Fruit fly (Drosophila melanogaster): ENCODE results near the gene emei.

The emei gene

dm6 chr3L:11084557-11085231 lies 24.8 kb upstream of the emei start (continued):
- peak; percentile 97 for TF ChIP-seq Ada2b (GFP tag; IDR thresholded peaks at IDR 0.05)
- TF ChIP-seq tll (GFP tag; optimal IDR thresholded peaks at IDR 0.05): peak in 1 of 2 experiments; percentile 89
- peak; percentile 72 for TF ChIP-seq Sry-δ (GFP tag; optimal IDR thresholded peaks at IDR 0.05)
- TF ChIP-seq Mes4 (GFP tag; optimal IDR thresholded peaks at IDR 0.05): peak; percentile 98
- TF ChIP-seq B-H1 (GFP tag; IDR thresholded peaks at IDR 0.05): peak; percentile 95
- TF ChIP-seq nau (GFP tag; optimal IDR thresholded peaks at IDR 0.05): no peak
- TF ChIP-seq CG11247 (GFP tag; IDR thresholded peaks at IDR 0.05): peak; percentile 89
- peak; percentile 97 for TF ChIP-seq CHES-1-like (GFP tag; optimal IDR thresholded peaks at IDR 0.05)
- TF ChIP-seq Side (GFP tag; optimal IDR thresholded peaks at IDR 0.05): peak; percentile 97
- peak; percentile 95 for TF ChIP-seq CG5953 (GFP tag; IDR thresholded peaks at IDR 0.05)
- TF ChIP-seq da (GFP tag; optimal IDR thresholded peaks at IDR 0.05): peak; percentile 93
- TF ChIP-seq slou (GFP tag; optimal IDR thresholded peaks at IDR 0.05): peak; percentile 87
- TF ChIP-seq cg (GFP tag; optimal IDR thresholded peaks at IDR 0.05): peak; percentile 23
- peak; percentile 97 for TF ChIP-seq chn (GFP tag; optimal IDR thresholded peaks at IDR 0.05)
- peak; percentile 85 for TF ChIP-seq CG3163 (GFP tag; optimal IDR thresholded peaks at IDR 0.05)
- TF ChIP-seq Nf-YC (tag; optimal IDR thresholded peaks at IDR 0.05): no peak
- TF ChIP-seq CG6175 (GFP tag; IDR thresholded peaks at IDR 0.05): peak; percentile 75; the same call in 2 of the 3 replicates
- peak; percentile 88 for TF ChIP-seq CG15011 (GFP tag; optimal IDR thresholded peaks at IDR 0.05)
- TF ChIP-seq Dek (tag; optimal IDR thresholded peaks at IDR 0.05): peak; percentile 90
- peak; percentile 84 for TF ChIP-seq wdn (GFP tag; IDR thresholded peaks at IDR 0.05)
- TF ChIP-seq usp (GFP tag; optimal IDR thresholded peaks at IDR 0.05): no peak
- peak; percentile 97 for TF ChIP-seq CG4820 (GFP tag; optimal IDR thresholded peaks at IDR 0.05)
- TF ChIP-seq Max (GFP tag; optimal IDR thresholded peaks at IDR 0.05): peak; percentile 96
- TF ChIP-seq gfzf (GFP tag; optimal IDR thresholded peaks at IDR 0.05): peak; percentile 19
- peak; percentile 81 for TF ChIP-seq BtbVII (GFP tag; optimal IDR thresholded peaks at IDR 0.05)
- peak; percentile 93 for TF ChIP-seq jing (GFP tag; optimal IDR thresholded peaks at IDR 0.05)
- no peak for TF ChIP-seq CG34224 (GFP tag; IDR thresholded peaks at IDR 0.05; ENCODE audit: partially characterized antibody)
- TF ChIP-seq trem (tag; optimal IDR thresholded peaks at IDR 0.05): peak; percentile 94
- TF ChIP-seq Lhr (GFP tag; optimal IDR thresholded peaks at IDR 0.05): peak; percentile 93
- TF ChIP-seq CG12236 (GFP tag; optimal IDR thresholded peaks at IDR 0.05): peak; percentile 98
- TF ChIP-seq Dip2 (GFP tag; IDR thresholded peaks at IDR 0.05): peak; percentile 36; the same call in 1 of the 2 replicates
- TF ChIP-seq bigmax (GFP tag; optimal IDR thresholded peaks at IDR 0.05): peak; percentile 28
- TF ChIP-seq Drgx (GFP tag; IDR thresholded peaks at IDR 0.05): peak; percentile 99
- TF ChIP-seq org-1 (GFP tag; optimal IDR thresholded peaks at IDR 0.05): peak; percentile 93
- no peak for TF ChIP-seq Dref (GFP tag; IDR thresholded peaks at IDR 0.05)
- TF ChIP-seq Oaz (GFP tag; IDR thresholded peaks at IDR 0.05): peak; percentile 87
- TF ChIP-seq gsb (GFP tag; IDR thresholded peaks at IDR 0.05): peak; percentile 82
- no peak for TF ChIP-seq pan (optimal IDR thresholded peaks at IDR 0.05)
- peak in 1 of 2 experiments; percentile 98 for TF ChIP-seq pan (GFP tag; optimal IDR thresholded peaks at IDR 0.05 in 1 of 2, IDR thresholded peaks at IDR 0.05 in 1 of 2)
- peak; percentile 85 for TF ChIP-seq CG14965 (GFP tag; optimal IDR thresholded peaks at IDR 0.05; ENCODE audit: borderline replicate concordance)
- TF ChIP-seq ATbp (GFP tag; optimal IDR thresholded peaks at IDR 0.05): peak; percentile 95
- peak; percentile 97 for TF ChIP-seq gcm (GFP tag; optimal IDR thresholded peaks at IDR 0.05)
- TF ChIP-seq CG17361 (GFP tag; IDR thresholded peaks at IDR 0.05): peak; percentile 97
- peak; percentile 97 for TF ChIP-seq CG11504 (tag; optimal IDR thresholded peaks at IDR 0.05)
- TF ChIP-seq sc (optimal IDR thresholded peaks at IDR 0.05): no peak
- peak; percentile 94 for TF ChIP-seq sc (GFP tag; optimal IDR thresholded peaks at IDR 0.05)
- TF ChIP-seq CG11695 (GFP tag; IDR thresholded peaks at IDR 0.05): peak; percentile 94
- TF ChIP-seq trh (GFP tag; optimal IDR thresholded peaks at IDR 0.05): peak; percentile 93
- no peak for TF ChIP-seq h (optimal IDR thresholded peaks at IDR 0.05)
- TF ChIP-seq bab2 (GFP tag; optimal IDR thresholded peaks at IDR 0.05): peak; percentile 96
- peak; percentile 76 for TF ChIP-seq vfl (GFP tag; optimal IDR thresholded peaks at IDR 0.05)
